Fruit fly (Drosophila melanogaster): ENCODE data around the gene ImpL2.

ImpL2 gene

DNA sequence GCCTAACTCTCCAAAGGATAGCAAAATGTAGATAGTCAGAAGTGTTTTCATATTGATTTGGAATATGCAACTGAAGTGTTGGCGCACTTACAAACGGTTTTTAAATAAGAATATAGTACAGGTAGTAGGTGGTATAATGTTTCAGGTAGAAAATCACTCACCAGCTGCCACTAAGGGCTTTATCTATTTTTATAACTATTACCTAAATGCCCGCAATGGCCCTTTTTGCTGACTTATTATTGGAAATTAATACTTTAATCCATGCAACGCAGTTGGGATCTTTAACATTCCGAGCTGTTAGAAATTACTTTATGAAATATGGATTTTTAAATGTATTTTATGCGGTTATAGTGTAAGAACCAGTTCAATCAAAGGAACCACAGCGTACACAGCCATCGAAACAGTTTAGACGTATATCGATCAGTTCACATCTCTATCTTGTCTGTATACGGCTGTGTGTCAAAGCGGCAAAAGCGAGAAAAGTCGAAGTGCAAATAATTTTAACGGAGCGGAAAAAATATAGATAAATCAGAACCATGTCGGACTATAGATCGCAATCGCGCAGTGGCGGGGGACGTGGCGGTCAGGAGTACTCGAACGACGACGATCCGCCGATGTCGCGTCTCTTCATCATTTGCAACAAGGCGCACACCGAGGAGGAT, 47.6 kb upstream of the ImpL2 start, which contains the start of the genes srw and CG1316 (continued):
- no peak for TF ChIP-seq cg (GFP tag; optimal IDR thresholded peaks at IDR 0.05)
- no peak for TF ChIP-seq CG13775 (GFP tag; optimal IDR thresholded peaks at IDR 0.05)
- peak; percentile 44; the same call in 1 of the 3 replicates for TF ChIP-seq CG34224 (GFP tag; IDR thresholded peaks at IDR 0.05; ENCODE audit: partially characterized antibody)
- TF ChIP-seq CG10462 (GFP tag; optimal IDR thresholded peaks at IDR 0.05), result no peak
- TF ChIP-seq Fer1 (GFP tag; optimal IDR thresholded peaks at IDR 0.05), result peak; percentile 17
- no peak for TF ChIP-seq CG11695 (GFP tag; IDR thresholded peaks at IDR 0.05)
- no peak for TF ChIP-seq onecut (GFP tag; IDR thresholded peaks at IDR 0.05)
- TF ChIP-seq CG2116 (GFP tag; optimal IDR thresholded peaks at IDR 0.05), result peak; percentile 53
- TF ChIP-seq CG2712 (tag; optimal IDR thresholded peaks at IDR 0.05), result peak; percentile 11
- TF ChIP-seq kay (GFP tag; optimal IDR thresholded peaks at IDR 0.05), result no peak
- no peak for TF ChIP-seq Ssrp (tag; optimal IDR thresholded peaks at IDR 0.05)
- TF ChIP-seq CG14710 (tag; optimal IDR thresholded peaks at IDR 0.05), result peak; percentile 20
- TF ChIP-seq CG10267 (tag; optimal IDR thresholded peaks at IDR 0.05), result peak; percentile 37
- TF ChIP-seq CG11504 (tag; optimal IDR thresholded peaks at IDR 0.05), result no peak
- no peak for TF ChIP-seq CG14667 (GFP tag; IDR thresholded peaks at IDR 0.05)
- TF ChIP-seq repo (GFP tag; optimal IDR thresholded peaks at IDR 0.05), result no peak
- TF ChIP-seq B-H2 (GFP tag; optimal IDR thresholded peaks at IDR 0.05), result peak; percentile 46
- TF ChIP-seq CoRest (tag; optimal IDR thresholded peaks at IDR 0.05), result no peak
- TF ChIP-seq en (GFP tag; optimal IDR thresholded peaks at IDR 0.05), result no peak
- peak; percentile 81 for TF ChIP-seq Med (GFP tag)
- TF ChIP-seq CG7271 (tag; optimal IDR thresholded peaks at IDR 0.05), result no peak
- TF ChIP-seq pzg (GFP tag; optimal IDR thresholded peaks at IDR 0.05), result peak; percentile 60
- no peak for TF ChIP-seq Xbp1 (GFP tag; optimal IDR thresholded peaks at IDR 0.05)
- 0 out of 2 replicates have a peak, but pooled peaks have one; percentile 40 for TF ChIP-seq Atf6 (GFP tag; IDR thresholded peaks at IDR 0.05)

- TF ChIP-seq CG3995 (GFP tag; optimal IDR thresholded peaks at IDR 0.05) (peak; percentile 51), kni (GFP tag; optimal IDR thresholded peaks at IDR 0.05) (no peak), CG6654 (GFP tag; optimal IDR thresholded peaks at IDR 0.05) (no peak), Optix (GFP tag; IDR thresholded peaks at IDR 0.05) (no peak), Xrp1 (GFP tag; IDR thresholded peaks at IDR 0.05) (peak; percentile 35; the same call in 1 of the 2 replicates), row (GFP tag; IDR thresholded peaks at IDR 0.05) (peak; percentile 67), stc (GFP tag; IDR thresholded peaks at IDR 0.05) (no peak), yki (optimal IDR thresholded peaks at IDR 0.05) (no peak), aop (GFP tag; IDR thresholded peaks at IDR 0.05) (no peak), wor (GFP tag; IDR thresholded peaks at IDR 0.05) (no peak), wek (GFP tag; optimal IDR thresholded peaks at IDR 0.05) (no peak), CG6813 (GFP tag; optimal IDR thresholded peaks at IDR 0.05) (no peak), CG6689 (GFP tag; IDR thresholded peaks at IDR 0.05) (no peak), Lhr (GFP tag; optimal IDR thresholded peaks at IDR 0.05) (no peak), sqz (GFP tag; optimal IDR thresholded peaks at IDR 0.05) (no peak), amos (GFP tag; IDR thresholded peaks at IDR 0.05; ENCODE audit: partially characterized antibody) (peak; percentile 14; the same call in 1 of the 2 replicates), zfh2 (GFP tag; optimal IDR thresholded peaks at IDR 0.05) (peak; percentile 51), crp (GFP tag; optimal IDR thresholded peaks at IDR 0.05) (peak in 1 of 2 experiments; percentile 9), gfzf (GFP tag; optimal IDR thresholded peaks at IDR 0.05) (peak; percentile 32), fru (optimal IDR thresholded peaks at IDR 0.05) (no peak), CTCF (GFP tag; optimal IDR thresholded peaks at IDR 0.05) (peak; percentile 36), Opbp (GFP tag; IDR thresholded peaks at IDR 0.05; ENCODE audit: partially characterized antibody) (0 out of 3 replicates have a peak, but pooled peaks have one; percentile 14), CG33557 (GFP tag; optimal IDR thresholded peaks at IDR 0.05) (peak; percentile 13), CG12769 (tag; optimal IDR thresholded peaks at IDR 0.05) (no peak), Side (GFP tag; optimal IDR thresholded peaks at IDR 0.05) (peak; percentile 55), fu2 (GFP tag; optimal IDR thresholded peaks at IDR 0.05) (peak; percentile 45), Lim3 (GFP tag; IDR thresholded peaks at IDR 0.05) (no peak)
Observed at dm6 chr3L:4282627-4283026, 46.7 kb upstream of the ImpL2 start, which contains the start of gene CG11583. TSS of gene CG11583 (minus strand) at chr3L:4282817.

All from whole organism, embryonic.